Worm (Caenorhabditis elegans) whole organism, mixed stage, embryonic: ENCODE data around the gene cox-10.

ENCODE experiments used
- blmp-1 ChIP-seq: fragments of 150-350 bp; optimal IDR thresholded peaks from 2 replicates; lab custom pipeline; 2014; ENCODE audit warnings: missing biosample characterization, missing genetic modification characterization
- ces-1 ChIP-seq: fragments of 150-350 bp; optimal IDR thresholded peaks from 2 replicates; lab custom pipeline; 2014; ENCODE audit warnings: missing biosample characterization, missing genetic modification reagents, missing genetic modification characterization
- elt-1 ChIP-seq: sonication (generic microtip); optimal IDR thresholded peaks from 2 replicates; lab custom pipeline; 2017; ENCODE audit warnings: missing genetic modification characterization, mild to moderate bottlenecking, missing compliant biosample characterization, antibody characterized with exemption, moderate library complexity, borderline replicate concordance; ENCODE audit not compliant: insufficient read depth
- lsy-2 ChIP-seq: fragments of 150-350 bp; optimal IDR thresholded peaks from 2 replicates; lab custom pipeline; 2014; ENCODE audit warnings: missing biosample characterization, missing genetic modification characterization
- nhr-12 ChIP-seq: fragments of 150-350 bp; optimal IDR thresholded peaks from 2 replicates; lab custom pipeline; 2014; ENCODE audit warnings: missing biosample characterization, missing genetic modification characterization
- nhr-76 ChIP-seq: sonication (generic microtip); optimal IDR thresholded peaks from 2 replicates; lab custom pipeline; 2017; ENCODE audit warnings: missing biosample characterization, missing genetic modification characterization
- sptf-1 ChIP-seq: sonication (generic microtip); optimal IDR thresholded peaks from 2 replicates; lab custom pipeline; 2017; ENCODE audit warnings: mild to moderate bottlenecking, missing genetic modification characterization, moderate library complexity, missing compliant biosample characterization
- ztf-11 ChIP-seq: fragments of 150-350 bp; optimal IDR thresholded peaks from 2 replicates; lab custom pipeline; 2014; ENCODE audit warnings: missing biosample characterization, missing genetic modification characterization

DNA sequence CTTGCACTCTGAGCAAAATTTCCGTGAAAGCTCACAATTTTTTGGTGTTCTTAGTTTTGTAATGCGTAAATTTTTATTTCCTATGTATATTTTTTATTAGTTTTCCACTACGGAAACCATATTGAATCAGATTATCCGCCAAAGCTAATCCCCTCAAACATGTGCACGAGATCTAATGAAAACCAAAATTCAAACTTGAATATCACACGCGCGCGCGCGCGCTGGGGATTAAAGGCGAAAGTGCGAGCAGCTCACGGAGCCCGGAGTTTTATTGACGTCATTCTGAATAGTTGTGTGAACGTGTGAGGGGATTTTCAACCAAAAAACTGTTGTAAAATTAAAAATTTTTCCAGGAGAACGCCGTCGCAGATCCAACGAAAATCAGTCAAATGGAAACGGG lies 10.9 kb upstream of the cox-10 start:
- TF ChIP-seq nhr-76 = no peak
- no peak for TF ChIP-seq sptf-1
- TF ChIP-seq ces-1 (GFP tag; lab: Kevin White, UChicago) = no peak
- no peak for TF ChIP-seq lsy-2 (tag; lab: Kevin White, UChicago)
- TF ChIP-seq elt-1 (tag; lab: Kevin White, UChicago) = no peak
- TF ChIP-seq nhr-12 (tag; lab: Kevin White, UChicago) = no peak
- TF ChIP-seq blmp-1 = no peak
- TF ChIP-seq ztf-11 (tag; lab: Kevin White, UChicago) = no peak
